Worm (Caenorhabditis elegans) whole organism, L4 larva: ENCODE measurements around the gene Y69E1A.4.
A peak's percentile ranks its signal among the peaks of the same experiment; 100 is the strongest.

Source experiments
- D1046.2 ChIP-seq: fragments of 200-800 bp; sonication (Bioruptor generic); IDR thresholded peaks from 2 replicates; pipeline ENCODE4 v1.3.6; 2022; ENCODE audit warnings: missing genetic modification characterization, missing compliant biosample characterization
- F44E2.7 ChIP-seq: fragments of 200-800 bp; sonication (Bioruptor generic); IDR thresholded peaks from 2 replicates; pipeline ENCODE4 v2.1.2; 2022; ENCODE audit warnings: missing genetic modification characterization, missing compliant biosample characterization
- R02D3.7 ChIP-seq: fragments of 150-350 bp; sonication (generic microtip); optimal IDR thresholded peaks from 3 replicates; lab custom pipeline; 2014; ENCODE audit warnings: missing biosample characterization, missing genetic modification characterization
- T20F7.1 ChIP-seq: fragments of 200-800 bp; sonication (Bioruptor generic); optimal IDR thresholded peaks from 2 replicates; lab custom pipeline; 2018; ENCODE audit warnings: mild to moderate bottlenecking, missing genetic modification characterization, missing compliant biosample characterization
- Y75B8A.6 ChIP-seq: fragments of 200-800 bp; sonication (Bioruptor generic); IDR thresholded peaks from 2 replicates; pipeline ENCODE4 v1.3.6; 2022; ENCODE audit warnings: missing genetic modification reagents, missing genetic modification characterization, missing compliant biosample characterization
- aha-1 ChIP-seq: fragments of 150-350 bp; peaks from one replicate; lab custom pipeline; 2014; ENCODE audit warnings: missing biosample characterization, missing genetic modification characterization
- aly-2 ChIP-seq: sonication (generic microtip); optimal IDR thresholded peaks from 2 replicates; lab custom pipeline; 2018; ENCODE audit warnings: missing biosample characterization, missing genetic modification characterization
- arid-1 ChIP-seq: fragments of 200-800 bp; sonication (Bioruptor generic); conservative IDR thresholded peaks from 2 replicates; pipeline ENCODE4 v1.3.6; 2022; ENCODE audit warnings: missing genetic modification reagents, missing genetic modification characterization, missing compliant biosample characterization
- ceh-32 ChIP-seq: sonication (generic microtip); optimal IDR thresholded peaks from 2 replicates; lab custom pipeline; 2016; ENCODE audit warnings: mild to moderate bottlenecking, missing genetic modification characterization, missing compliant biosample characterization; ENCODE audit not compliant: poor library complexity
- ceh-44 ChIP-seq: fragments of 200-800 bp; sonication (Bioruptor generic); IDR thresholded peaks from 2 replicates; pipeline ENCODE4 v1.3.6; 2022; ENCODE audit warnings: missing genetic modification reagents, missing genetic modification characterization, missing compliant biosample characterization
- ceh-82 ChIP-seq: sonication (generic microtip); optimal IDR thresholded peaks from 2 replicates; lab custom pipeline; 2017; ENCODE audit warnings: missing biosample characterization, missing genetic modification characterization
- ctbp-1 ChIP-seq: fragments of 200-800 bp; sonication (Bioruptor generic); IDR thresholded peaks from 2 replicates; pipeline ENCODE4 v1.3.6; 2022; ENCODE audit warnings: missing genetic modification reagents, missing genetic modification characterization, missing compliant biosample characterization
- daf-16 ChIP-seq, 3 experiments: sonication (generic microtip); optimal IDR thresholded peaks; 2 replicates each; lab custom pipeline; 2016 to 2017; ENCODE audit warnings: missing genetic modification characterization in 3 of 3, missing genetic modification reagents in 3 of 3, mild to moderate bottlenecking in 2 of 3, missing compliant biosample characterization in 2 of 3, missing biosample characterization in 1 of 3, moderate library complexity in 1 of 3
- fkh-10 ChIP-seq: fragments of 150-350 bp; optimal IDR thresholded peaks from 2 replicates; lab custom pipeline; 2014; ENCODE audit warnings: missing biosample characterization, missing genetic modification reagents, missing genetic modification characterization
- hlh-11 ChIP-seq: fragments of 200-800 bp; sonication (Bioruptor generic); optimal IDR thresholded peaks from 2 replicates; lab custom pipeline; 2018; ENCODE audit warnings: mild to moderate bottlenecking, missing genetic modification characterization, missing compliant biosample characterization
- hlh-30 ChIP-seq: sonication (generic microtip); optimal IDR thresholded peaks from 2 replicates; lab custom pipeline; 2017; ENCODE audit warnings: antibody characterized with exemption, mild to moderate bottlenecking, missing genetic modification characterization, missing compliant biosample characterization; ENCODE audit not compliant: insufficient read depth
- lsy-2 ChIP-seq, 2 experiments: fragments of 150-350 bp in 1 of 2; sonication (generic microtip) in 1 of 2; optimal IDR thresholded peaks; 2 replicates each; lab custom pipeline; 2014 to 2017; ENCODE audit warnings: missing biosample characterization in 2 of 2, missing genetic modification characterization in 2 of 2
- madf-9 ChIP-seq: fragments of 200-800 bp; sonication (Bioruptor generic); conservative IDR thresholded peaks from 2 replicates; pipeline ENCODE4 v1.3.6; 2022; ENCODE audit warnings: missing genetic modification reagents, missing genetic modification characterization, missing compliant biosample characterization
- mep-1 ChIP-seq: fragments of 150-350 bp; sonication (generic microtip); optimal IDR thresholded peaks from 3 replicates; lab custom pipeline; 2014; ENCODE audit warnings: missing biosample characterization, missing genetic modification characterization
- mes-2 ChIP-seq: sonication (generic microtip); optimal IDR thresholded peaks from 2 replicates; lab custom pipeline; 2016; ENCODE audit warnings: missing genotype, mild to moderate bottlenecking, missing genetic modification characterization, missing compliant biosample characterization; ENCODE audit not compliant: poor library complexity, severe bottlenecking
- nhr-11 ChIP-seq: fragments of 150-350 bp; optimal IDR thresholded peaks from 2 replicates; lab custom pipeline; 2014; ENCODE audit warnings: missing biosample characterization, missing genetic modification characterization
- nhr-28 ChIP-seq: fragments of 150-350 bp; optimal IDR thresholded peaks from 2 replicates; lab custom pipeline; 2014; ENCODE audit warnings: missing biosample characterization, missing genetic modification characterization
- nhr-77 ChIP-seq: fragments of 150-350 bp; optimal IDR thresholded peaks from 2 replicates; lab custom pipeline; 2014; ENCODE audit warnings: missing biosample characterization, missing genetic modification characterization
- php-3 ChIP-seq: fragments of 200-800 bp; sonication (Bioruptor generic); IDR thresholded peaks from 2 replicates; pipeline ENCODE4 v1.3.6; 2022; ENCODE audit warnings: missing genetic modification reagents, missing genetic modification characterization, missing compliant biosample characterization
- snpc-4 ChIP-seq: fragments of 150-350 bp; optimal IDR thresholded peaks from 2 replicates; lab custom pipeline; 2014; ENCODE audit warnings: missing biosample characterization, missing genetic modification characterization
- unc-130 ChIP-seq: sonication (generic microtip); optimal IDR thresholded peaks from 2 replicates; lab custom pipeline; 2016; ENCODE audit warnings: missing genetic modification reagents, missing genetic modification characterization, missing compliant biosample characterization
- unc-62 ChIP-seq, 3 experiments: fragments of 150-350 bp in 1 of 3; sonication (generic microtip); optimal IDR thresholded peaks in 2 of 3; peaks in 1 of 3; 1 replicate in 1 of 3; 2 replicates in 2 of 3; lab custom pipeline; 2014 to 2017; ENCODE audit warnings: missing biosample characterization in 3 of 3, missing genetic modification characterization in 3 of 3, missing genetic modification reagents in 3 of 3, missing genotype in 1 of 3

The Y69E1A.4 gene

DNA sequence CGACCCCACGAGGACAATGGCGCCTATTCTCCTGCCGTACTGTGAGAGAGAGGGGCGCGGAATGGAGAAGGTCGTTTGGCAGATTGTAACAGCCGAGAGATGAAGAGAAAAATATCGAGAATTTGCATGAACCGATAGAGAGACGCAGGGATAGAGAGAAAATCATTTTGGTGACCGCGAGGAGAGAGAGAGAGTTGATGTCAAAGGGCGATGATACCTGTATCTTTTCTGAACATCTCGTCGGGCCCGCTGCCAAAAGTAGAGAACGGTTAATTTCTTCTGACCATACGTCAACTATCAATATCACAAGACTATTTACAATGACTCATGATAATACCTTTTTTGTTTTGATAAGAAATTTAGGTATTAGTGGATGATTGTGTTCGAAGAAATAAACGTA, 20.9 kb downstream of the Y69E1A.4 start (continued):
- 0 out of 2 replicates have a peak, but pooled peaks have one; percentile 33 for TF ChIP-seq D1046.2 (GFP tag; lab: Robert Waterston, UW)
- TF ChIP-seq arid-1: no peak
- TF ChIP-seq mes-2: peak; percentile 52
- no peak for TF ChIP-seq R02D3.7 (tag; lab: Kevin White, UChicago)
- TF ChIP-seq ceh-82 (tag; lab: Kevin White, UChicago): no peak
- TF ChIP-seq, all 104 proteins: peak for 18

DNA sequence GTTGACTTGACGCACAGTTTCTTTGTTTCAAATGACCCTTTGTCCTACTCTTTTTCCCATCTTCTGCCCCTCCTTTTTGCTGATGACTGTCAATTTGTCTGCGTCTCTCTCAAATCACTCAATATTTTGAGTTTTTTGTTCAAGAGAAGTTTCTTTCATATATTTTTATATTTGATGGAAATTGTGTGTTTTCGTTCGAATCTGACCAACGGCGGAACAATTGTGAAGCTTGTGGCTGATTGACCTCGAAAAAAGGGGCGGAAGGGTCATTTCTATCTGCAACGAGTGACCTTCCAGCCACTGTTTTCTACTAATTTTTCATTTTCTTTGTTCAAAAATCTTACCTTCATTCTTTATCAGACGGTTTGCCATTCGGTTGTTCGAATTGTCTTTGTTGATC, 23.6 kb downstream of the Y69E1A.4 start:
- TF ChIP-seq unc-62 (GFP tag; optimal IDR thresholded peaks at IDR 0.05 in 1 of 2; lab: Kevin White, UChicago): no peak
- no peak for TF ChIP-seq unc-62 (tag; optimal IDR thresholded peaks at IDR 0.05; lab: Kevin White, UChicago)
- TF ChIP-seq F44E2.7 (GFP tag; lab: Robert Waterston, UW): no peak
- TF ChIP-seq nhr-77: no peak
- TF ChIP-seq php-3 (GFP tag; lab: Robert Waterston, UW): no peak
- TF ChIP-seq aly-2 (tag; lab: Kevin White, UChicago): no peak
- no peak for TF ChIP-seq mep-1 (tag; lab: Kevin White, UChicago)
- TF ChIP-seq ceh-32 (tag; lab: Kevin White, UChicago): no peak

DNA sequence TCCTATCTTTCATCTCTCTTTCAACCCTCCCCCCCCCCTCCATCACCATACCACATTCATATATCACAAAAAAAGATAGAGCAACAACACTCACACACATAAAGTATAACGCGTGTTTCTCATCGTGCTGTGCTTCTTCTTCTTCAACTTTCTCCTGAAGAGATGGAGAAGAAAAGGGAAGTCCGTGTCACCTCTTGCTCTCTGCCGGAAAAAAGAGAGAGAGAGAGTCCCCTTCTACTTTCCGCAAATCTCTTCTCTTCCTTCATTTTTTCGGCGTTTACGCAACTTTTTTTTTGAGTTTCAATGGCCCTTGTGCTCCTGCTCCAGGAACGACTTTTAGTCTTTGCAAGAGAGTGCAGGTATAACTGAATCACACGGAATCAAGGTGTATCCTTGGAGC, 24.6 kb downstream of the Y69E1A.4 start:
- TF ChIP-seq snpc-4 (tag; lab: Kevin White, UChicago) (no peak), nhr-28 (tag; lab: Kevin White, UChicago) (peak; percentile 2), nhr-11 (tag; lab: Kevin White, UChicago) (no peak), lsy-2 (tag; optimal IDR thresholded peaks at IDR 0.05; lab: Kevin White, UChicago) (peak in 1 of 2 experiments; percentile 13), hlh-11 (peak; percentile 46), fkh-10 (GFP tag; lab: Kevin White, UChicago) (peak; percentile 46), ctbp-1 (GFP tag; lab: Robert Waterston, UW) (peak; percentile 63; the same call in 1 of the 2 replicates), aha-1 (tag; lab: Kevin White, UChicago) (peak; percentile 25), madf-9 (GFP tag; lab: Robert Waterston, UW) (no peak), ceh-44 (GFP tag; lab: Robert Waterston, UW) (no peak), hlh-30 (peak; percentile 45), mes-2 (peak; percentile 10), mep-1 (tag; lab: Kevin White, UChicago) (peak; percentile 22), unc-62 (GFP tag; optimal IDR thresholded peaks at IDR 0.05 in 1 of 2; lab: Kevin White, UChicago) (peak in 1 of 2 experiments; percentile 94), unc-62 (tag; optimal IDR thresholded peaks at IDR 0.05; lab: Kevin White, UChicago) (no peak)

DNA sequence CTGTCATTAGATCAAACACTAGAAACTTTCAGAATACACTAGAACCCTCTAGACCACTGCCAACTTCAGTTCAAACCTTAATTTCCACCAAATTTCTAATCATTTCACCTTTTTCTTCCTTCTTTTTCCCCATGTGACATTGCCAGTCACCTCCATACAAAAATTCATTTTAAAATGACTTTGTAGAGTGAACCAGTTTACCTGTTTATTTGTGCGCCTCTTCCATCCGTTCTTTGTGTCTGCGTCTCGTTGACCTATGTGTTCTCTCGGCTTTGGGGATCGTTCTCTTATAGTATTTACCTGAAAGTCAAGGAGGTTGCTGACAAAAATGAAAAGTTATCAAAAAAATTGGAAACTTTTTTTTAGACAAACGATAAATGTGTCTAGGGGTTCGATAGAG, 25.6 kb downstream of the Y69E1A.4 start:
- TF ChIP-seq unc-62 (GFP tag; optimal IDR thresholded peaks at IDR 0.05 in 1 of 2; lab: Kevin White, UChicago) (no peak), unc-62 (tag; optimal IDR thresholded peaks at IDR 0.05; lab: Kevin White, UChicago) (no peak), hlh-30 (peak; percentile 4), daf-16 (GFP tag; optimal IDR thresholded peaks at IDR 0.05; lab: Kevin White, UChicago) (no peak), daf-16 (tag; optimal IDR thresholded peaks at IDR 0.05; lab: Kevin White, UChicago) (peak; percentile 22)

DNA sequence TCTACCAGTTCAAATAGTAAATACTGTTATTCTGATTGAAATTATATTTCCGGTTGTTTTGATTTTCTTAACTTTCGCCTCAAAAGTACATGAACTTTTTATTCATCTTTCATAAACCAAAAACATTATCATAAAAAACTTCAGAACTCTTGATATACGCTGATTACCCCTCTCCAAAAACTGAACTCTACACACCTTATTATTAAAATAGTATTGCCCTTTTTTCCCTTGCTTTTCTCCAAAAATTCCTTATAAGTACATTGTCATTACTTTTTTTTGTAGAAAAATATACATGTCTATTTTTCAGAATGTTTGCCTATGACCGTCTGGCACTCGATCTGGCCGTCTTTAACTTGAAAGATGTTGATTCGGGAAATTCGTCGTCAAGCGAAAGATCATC, 26.7 kb downstream of the Y69E1A.4 start, which contains the start of gene Y43E12A.2:
Gene Y43E12A.2 (plus strand): TSS at position 301 of the 400 bp plus-strand sequence.
- TF ChIP-seq Y75B8A.6 (GFP tag; lab: Robert Waterston, UW): no peak

DNA sequence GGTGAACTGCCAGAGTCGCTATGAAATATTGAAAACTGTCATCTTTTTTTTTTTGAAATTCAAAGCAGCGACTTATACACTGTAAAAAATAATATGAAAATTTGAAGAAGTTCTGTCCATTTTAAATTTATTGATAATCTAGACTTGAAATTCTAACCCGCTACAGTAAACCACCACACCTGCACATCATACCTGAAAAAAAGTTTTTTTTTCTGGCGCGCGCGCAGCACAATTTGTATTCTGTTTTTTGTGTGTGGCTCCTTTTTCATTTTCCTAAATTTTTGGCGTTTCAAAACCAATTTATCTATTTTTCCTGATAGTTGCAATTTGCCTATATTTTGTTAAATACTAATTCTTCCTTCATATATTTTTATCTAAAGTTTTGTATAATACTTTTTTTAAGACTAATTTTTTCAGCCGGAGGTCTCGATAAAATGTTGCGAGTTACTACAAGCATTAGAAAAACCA, 30.5 kb downstream of the Y69E1A.4 start, which contains the start of gene cyb-2.1:
Gene cyb-2.1 (plus strand): TSS at position 418 of the 468 bp plus-strand sequence.
- TF ChIP-seq ceh-32 (tag; lab: Kevin White, UChicago) (no peak), T20F7.1 (GFP tag; lab: Kevin White, UChicago) (no peak), unc-130 (peak; percentile 7)
